Worm (Caenorhabditis elegans) whole organism, L3 larva: ENCODE results near the gene xpd-1.

Source experiments
- R02D3.7 ChIP-seq: fragments of 150-350 bp; optimal IDR thresholded peaks from 2 replicates; lab custom pipeline; 2014; ENCODE audit warnings: missing biosample characterization, missing genetic modification characterization
- ZK546.5 ChIP-seq: sonication (generic microtip); optimal IDR thresholded peaks from 2 replicates; lab custom pipeline; 2017; ENCODE audit warnings: missing biosample characterization, missing genetic modification characterization
- aly-2 ChIP-seq: fragments of 150-350 bp; optimal IDR thresholded peaks from 2 replicates; lab custom pipeline; 2014; ENCODE audit warnings: missing biosample characterization, missing genetic modification characterization
- ama-1 ChIP-seq: fragments of 150-350 bp; optimal IDR thresholded peaks from 2 replicates; lab custom pipeline; 2018
- ceh-16 ChIP-seq: sonication (generic microtip); optimal IDR thresholded peaks from 2 replicates; lab custom pipeline; 2017; ENCODE audit warnings: missing biosample characterization, missing genetic modification characterization
- ceh-28 ChIP-seq: fragments of 150-350 bp; optimal IDR thresholded peaks from 2 replicates; lab custom pipeline; 2014; ENCODE audit warnings: missing biosample characterization, missing genetic modification reagents, missing genetic modification characterization
- ceh-82 ChIP-seq: fragments of 150-350 bp; optimal IDR thresholded peaks from 2 replicates; lab custom pipeline; 2014; ENCODE audit warnings: missing biosample characterization, missing genetic modification characterization
- ceh-9 ChIP-seq: sonication (generic microtip); optimal IDR thresholded peaks from 2 replicates; lab custom pipeline; 2018; ENCODE audit warnings: missing biosample characterization, missing genetic modification characterization
- egl-5 ChIP-seq: fragments of 150-350 bp; optimal IDR thresholded peaks from 2 replicates; lab custom pipeline; 2017; ENCODE audit warnings: missing biosample characterization, missing genetic modification reagents, missing genetic modification characterization, inconsistent platforms
- elt-1 ChIP-seq: fragments of 150-350 bp; optimal IDR thresholded peaks from 2 replicates; lab custom pipeline; 2014; ENCODE audit warnings: missing biosample characterization, missing genetic modification characterization
- elt-2 ChIP-seq: sonication (generic microtip); optimal IDR thresholded peaks from 2 replicates; lab custom pipeline; 2016; ENCODE audit warnings: missing genetic modification reagents, mild to moderate bottlenecking, missing genetic modification characterization, missing compliant biosample characterization
- fkh-10 ChIP-seq: sonication (generic microtip); optimal IDR thresholded peaks from 2 replicates; lab custom pipeline; 2017; ENCODE audit warnings: missing biosample characterization, missing genetic modification reagents, missing genetic modification characterization
- fkh-2 ChIP-seq: fragments of 150-350 bp; optimal IDR thresholded peaks from 2 replicates; lab custom pipeline; 2014; ENCODE audit warnings: missing biosample characterization, missing genetic modification reagents, missing genetic modification characterization
- fos-1 ChIP-seq: fragments of 150-350 bp; optimal IDR thresholded peaks from 2 replicates; lab custom pipeline; 2014; ENCODE audit warnings: missing biosample characterization, missing genetic modification characterization
- hmg-11 ChIP-seq: sonication (generic microtip); optimal IDR thresholded peaks from 2 replicates; lab custom pipeline; 2016; ENCODE audit warnings: missing genetic modification characterization, missing compliant biosample characterization
- lin-15B ChIP-seq: fragments of 150-350 bp; optimal IDR thresholded peaks from 2 replicates; lab custom pipeline; 2014; ENCODE audit warnings: missing biosample characterization, missing genetic modification characterization
- mdl-1 ChIP-seq: fragments of 150-350 bp; optimal IDR thresholded peaks from 2 replicates; lab custom pipeline; 2014; ENCODE audit warnings: missing biosample characterization, missing genetic modification characterization
- mml-1 ChIP-seq: fragments of 150-350 bp; sonication (generic microtip); optimal IDR thresholded peaks from 3 replicates; lab custom pipeline; 2014; ENCODE audit warnings: missing biosample characterization, missing genetic modification characterization
- nfya-1 ChIP-seq: sonication (generic microtip); optimal IDR thresholded peaks from 2 replicates; lab custom pipeline; 2017; ENCODE audit warnings: missing genetic modification characterization, mild to moderate bottlenecking, missing compliant biosample characterization, antibody characterized with exemption, moderate library complexity; ENCODE audit not compliant: insufficient read depth
- nhr-11 ChIP-seq: fragments of 150-350 bp; optimal IDR thresholded peaks from 2 replicates; lab custom pipeline; 2014; ENCODE audit warnings: missing biosample characterization, missing genetic modification characterization
- nhr-12 ChIP-seq: fragments of 150-350 bp; optimal IDR thresholded peaks from 2 replicates; lab custom pipeline; 2014; ENCODE audit warnings: missing biosample characterization, missing genetic modification characterization
- nhr-23 ChIP-seq: fragments of 150-350 bp; optimal IDR thresholded peaks from 2 replicates; lab custom pipeline; 2014; ENCODE audit warnings: missing biosample characterization, missing genetic modification reagents, missing genetic modification characterization
- nhr-25 ChIP-seq: sonication (generic microtip); optimal IDR thresholded peaks from 2 replicates; lab custom pipeline; 2017; ENCODE audit warnings: missing biosample characterization, missing genetic modification characterization
- nhr-28 ChIP-seq: fragments of 150-350 bp; optimal IDR thresholded peaks from 2 replicates; lab custom pipeline; 2014; ENCODE audit warnings: missing biosample characterization, missing genetic modification characterization
- nhr-43 ChIP-seq: sonication (generic microtip); optimal IDR thresholded peaks from 2 replicates; lab custom pipeline; 2016; ENCODE audit warnings: mild to moderate bottlenecking, missing genetic modification characterization, missing compliant biosample characterization; ENCODE audit not compliant: poor library complexity, severe bottlenecking
- nhr-67 ChIP-seq: fragments of 150-350 bp; optimal IDR thresholded peaks from 2 replicates; lab custom pipeline; 2014; ENCODE audit warnings: missing biosample characterization, missing genetic modification characterization
- nhr-76 ChIP-seq: fragments of 150-350 bp; sonication (generic microtip); optimal IDR thresholded peaks from 5 replicates; lab custom pipeline; 2014; ENCODE audit warnings: missing biosample characterization, missing genetic modification characterization
- nhr-77 ChIP-seq: fragments of 150-350 bp; optimal IDR thresholded peaks from 2 replicates; lab custom pipeline; 2014; ENCODE audit warnings: missing biosample characterization, missing genetic modification characterization
- sea-2 ChIP-seq: fragments of 150-350 bp; sonication (generic microtip); optimal IDR thresholded peaks from 4 replicates; lab custom pipeline; 2014; ENCODE audit warnings: missing biosample characterization, missing genetic modification reagents, missing genetic modification characterization
- snpc-4 ChIP-seq: fragments of 150-350 bp; optimal IDR thresholded peaks from 2 replicates; lab custom pipeline; 2014; ENCODE audit warnings: missing biosample characterization, missing genetic modification characterization
- unc-39 ChIP-seq: sonication (generic microtip); optimal IDR thresholded peaks from 4 replicates; lab custom pipeline; 2017; ENCODE audit warnings: missing biosample characterization, missing genetic modification characterization
- unc-62 ChIP-seq: fragments of 150-350 bp; sonication (generic microtip); optimal IDR thresholded peaks from 4 replicates; lab custom pipeline; 2014; ENCODE audit warnings: missing biosample characterization, missing genetic modification reagents, missing genetic modification characterization
- zag-1 ChIP-seq: fragments of 150-350 bp; optimal IDR thresholded peaks from 2 replicates; lab custom pipeline; 2014; ENCODE audit warnings: missing biosample characterization, missing genetic modification characterization
- ztf-11 ChIP-seq: fragments of 150-350 bp; optimal IDR thresholded peaks from 2 replicates; lab custom pipeline; 2014; ENCODE audit warnings: missing biosample characterization, missing genetic modification characterization
- ztf-4 ChIP-seq: fragments of 150-350 bp; optimal IDR thresholded peaks from 2 replicates; lab custom pipeline; 2014; ENCODE audit warnings: missing biosample characterization, missing genetic modification characterization

The xpd-1 gene

ce11 chrIII:235115-235514 lies 29.8 kb upstream of the xpd-1 start (continued):
- no peak for TF ChIP-seq ceh-16 (tag; lab: Kevin White, UChicago)
- no peak for TF ChIP-seq zag-1
- no peak for TF ChIP-seq nhr-11 (tag; lab: Kevin White, UChicago)
- no peak for TF ChIP-seq mml-1
- no peak for TF ChIP-seq egl-5 (tag; lab: Kevin White, UChicago)
- TF ChIP-seq nhr-25 = no peak
- TF ChIP-seq ceh-9 (tag; lab: Kevin White, UChicago) = no peak
- TF ChIP-seq fkh-2 (tag; lab: Kevin White, UChicago) = no peak
- no peak for TF ChIP-seq nhr-28 (tag; lab: Kevin White, UChicago)
- no peak for TF ChIP-seq nhr-23 (tag; lab: Kevin White, UChicago)
- no peak for TF ChIP-seq ZK546.5 (tag; lab: Kevin White, UChicago)
- TF ChIP-seq ceh-82 (tag; lab: Kevin White, UChicago) = peak; percentile 38
- TF ChIP-seq elt-1 (tag; lab: Kevin White, UChicago) = no peak
- no peak for TF ChIP-seq snpc-4 (tag; lab: Kevin White, UChicago)
- TF ChIP-seq ztf-4 (tag; lab: Kevin White, UChicago) = no peak
- peak; percentile 60 for TF ChIP-seq nfya-1 (tag; lab: Kevin White, UChicago)
- peak; percentile 32 for TF ChIP-seq elt-2 (tag; lab: Kevin White, UChicago)
- TF ChIP-seq fkh-10 (GFP tag; lab: Kevin White, UChicago) = no peak
- TF ChIP-seq sea-2 (GFP tag; lab: Kevin White, UChicago) = no peak
- no peak for TF ChIP-seq mdl-1 (tag; lab: Kevin White, UChicago)

- no peak for TF ChIP-seq aly-2 (tag; lab: Kevin White, UChicago)
- no peak for TF ChIP-seq sea-2 (GFP tag; lab: Kevin White, UChicago)
- TF ChIP-seq R02D3.7 = no peak
- no peak for TF ChIP-seq nhr-76 (tag; lab: Kevin White, UChicago)
- TF ChIP-seq nhr-25 = no peak
- TF ChIP-seq zag-1 = no peak
- no peak for TF ChIP-seq ceh-82 (tag; lab: Kevin White, UChicago)
- no peak for TF ChIP-seq elt-2 (tag; lab: Kevin White, UChicago)
- no peak for TF ChIP-seq ceh-16 (tag; lab: Kevin White, UChicago)
- no peak for TF ChIP-seq fos-1
- TF ChIP-seq mml-1 = no peak
- TF ChIP-seq snpc-4 (tag; lab: Kevin White, UChicago) = no peak
- no peak for TF ChIP-seq nhr-12 (tag; lab: Kevin White, UChicago)
- no peak for TF ChIP-seq lin-15B
- no peak for TF ChIP-seq nhr-67
- TF ChIP-seq hmg-11 = no peak
- TF ChIP-seq, all 47 proteins: peak for 0
Measured at ce11 chrIII:235544-235943, 29.3 kb upstream of the xpd-1 start, which contains the start of gene hpo-29. Gene hpo-29, plus strand, starts transcription at chrIII:235844.

ce11 chrIII:251410-251809 lies 13.5 kb upstream of the xpd-1 start:
- TF ChIP-seq ama-1 (lab: Kevin White, UChicago) (no peak), ceh-9 (tag; lab: Kevin White, UChicago) (no peak), mdl-1 (tag; lab: Kevin White, UChicago) (no peak), ceh-28 (tag; lab: Kevin White, UChicago) (peak; percentile 60)
- TF ChIP-seq, all 47 proteins: peak for 1

- TF ChIP-seq aly-2 (tag; lab: Kevin White, UChicago) = no peak
Measured at ce11 chrIII:254235-254634, 10.7 kb upstream of the xpd-1 start, which contains the start of gene Y50D7A.3. Gene Y50D7A.3, plus strand, starts transcription at chrIII:254535.

- no peak for TF ChIP-seq lin-15B
Measured at ce11 chrIII:282506-282905, 17.6 kb downstream of the xpd-1 start.

- TF ChIP-seq ceh-82 (tag; lab: Kevin White, UChicago) (no peak), ceh-16 (tag; lab: Kevin White, UChicago) (no peak), ztf-4 (tag; lab: Kevin White, UChicago) (no peak), ceh-28 (tag; lab: Kevin White, UChicago) (no peak), nhr-12 (tag; lab: Kevin White, UChicago) (no peak), ztf-11 (tag; lab: Kevin White, UChicago) (no peak), nhr-67 (no peak), aly-2 (tag; lab: Kevin White, UChicago) (no peak), egl-5 (tag; lab: Kevin White, UChicago) (no peak), nhr-43 (no peak), nhr-28 (tag; lab: Kevin White, UChicago) (no peak), unc-62 (GFP tag; lab: Kevin White, UChicago) (no peak), sea-2 (GFP tag; lab: Kevin White, UChicago) (no peak), nhr-77 (tag; lab: Kevin White, UChicago) (no peak), unc-39 (no peak), snpc-4 (tag; lab: Kevin White, UChicago) (no peak)
Measured at ce11 chrIII:283817-284216, 18.9 kb downstream of the xpd-1 start, which contains the start of gene taco-1. Gene taco-1, plus strand, starts transcription at chrIII:284117.
